Worm (Caenorhabditis elegans) whole organism, L3 larva: ENCODE data around the gene jhdm-1.

Experiments
- nhr-237 ChIP-seq: fragments of 150-350 bp; optimal IDR thresholded peaks from 2 replicates; lab custom pipeline; 2014; ENCODE audit warnings: missing biosample characterization, missing genetic modification characterization
- nhr-77 ChIP-seq: fragments of 150-350 bp; optimal IDR thresholded peaks from 2 replicates; lab custom pipeline; 2014; ENCODE audit warnings: missing biosample characterization, missing genetic modification characterization
- zag-1 ChIP-seq: fragments of 150-350 bp; optimal IDR thresholded peaks from 2 replicates; lab custom pipeline; 2014; ENCODE audit warnings: missing biosample characterization, missing genetic modification characterization

- no peak for TF ChIP-seq nhr-77 (tag; lab: Kevin White, UChicago)
- no peak for TF ChIP-seq zag-1 (tag; lab: Kevin White, UChicago)
- TF ChIP-seq nhr-237, result no peak
Observed at ce11 chrIII:6476380-6476779, 22.1 kb downstream of the jhdm-1 start.
